Fruit fly (Drosophila melanogaster) whole organism, embryonic: Measurements from ENCODE around the gene CG2187.

Experiments
- CG12071 ChIP-seq: fragments of 200-800 bp; sonication (Bioruptor generic); optimal IDR thresholded peaks from 3 replicates; lab custom pipeline; 2018; ENCODE audit warnings: missing biosample characterization, mild to moderate bottlenecking, missing genetic modification characterization
- CG1233 ChIP-seq: fragments of 200-800 bp; sonication (Bioruptor generic); optimal IDR thresholded peaks from 4 replicates; lab custom pipeline; 2018; ENCODE audit warnings: missing biosample characterization, mild to moderate bottlenecking, missing genetic modification characterization
- CG14667 ChIP-seq: fragments of 200-800 bp; sonication (Bioruptor generic); IDR thresholded peaks from 2 replicates; pipeline ENCODE4 v1.3.6; 2022; ENCODE audit warnings: missing biosample characterization, missing genetic modification characterization
- CG15073 ChIP-seq: fragments of 200-800 bp; sonication (Bioruptor generic); optimal IDR thresholded peaks from 2 replicates; lab custom pipeline; 2016; ENCODE audit warnings: missing biosample characterization, missing genetic modification characterization
- CG15514 ChIP-seq: fragments of 200-800 bp; sonication (Bioruptor generic); optimal IDR thresholded peaks from 3 replicates; lab custom pipeline; 2017; ENCODE audit warnings: missing biosample characterization, missing genetic modification characterization, mild to moderate bottlenecking, moderate library complexity, missing genetic modification reagents
- CG15601 ChIP-seq: fragments of 200-800 bp; sonication (Bioruptor generic); optimal IDR thresholded peaks from 3 replicates; lab custom pipeline; 2019; ENCODE audit warnings: missing biosample characterization, mild to moderate bottlenecking, missing genetic modification characterization, moderate library complexity
- CG15696 ChIP-seq: fragments of 200-800 bp; sonication (Bioruptor generic); optimal IDR thresholded peaks from 2 replicates; lab custom pipeline; 2019; ENCODE audit warnings: missing biosample characterization, mild to moderate bottlenecking, missing genetic modification characterization, moderate library complexity
- CG18476 ChIP-seq: fragments of 200-800 bp; sonication (Bioruptor generic); optimal IDR thresholded peaks from 2 replicates; lab custom pipeline; 2016; ENCODE audit warnings: missing biosample characterization, mild to moderate bottlenecking, missing genetic modification characterization
- CG2199 ChIP-seq: fragments of 200-800 bp; sonication (Bioruptor generic); IDR thresholded peaks from 3 replicates; pipeline ENCODE4 v1.3.6; 2022; ENCODE audit warnings: missing biosample characterization, missing genetic modification characterization
- CG2202 ChIP-seq: fragments of 200-800 bp; sonication (Bioruptor generic); optimal IDR thresholded peaks from 2 replicates; lab custom pipeline; 2018; ENCODE audit warnings: missing biosample characterization, mild to moderate bottlenecking, missing genetic modification characterization
- CG2678 ChIP-seq: fragments of 200-800 bp; sonication (Bioruptor generic); optimal IDR thresholded peaks from 3 replicates; lab custom pipeline; 2019; ENCODE audit warnings: missing biosample characterization, mild to moderate bottlenecking, missing genetic modification characterization, moderate library complexity
- CG30403 ChIP-seq: fragments of 200-800 bp; sonication (Bioruptor generic); optimal IDR thresholded peaks from 3 replicates; lab custom pipeline; 2016; ENCODE audit warnings: missing biosample characterization, missing genetic modification characterization
- CG31365 ChIP-seq: fragments of 200-800 bp; sonication (Bioruptor generic); optimal IDR thresholded peaks from 2 replicates; lab custom pipeline; 2018; ENCODE audit warnings: missing biosample characterization, mild to moderate bottlenecking, missing genetic modification characterization
- CG32772 ChIP-seq: fragments of 200-800 bp; sonication (Bioruptor generic); IDR thresholded peaks from 2 replicates; pipeline ENCODE4 v1.3.6; 2022; ENCODE audit warnings: missing biosample characterization, missing genetic modification characterization
- CG33557 ChIP-seq: fragments of 200-800 bp; sonication (Bioruptor generic); optimal IDR thresholded peaks from 2 replicates; lab custom pipeline; 2019; ENCODE audit warnings: missing biosample characterization, mild to moderate bottlenecking, missing genetic modification characterization, moderate library complexity
- CG5245 ChIP-seq: fragments of 200-800 bp; sonication (Bioruptor generic); optimal IDR thresholded peaks from 3 replicates; lab custom pipeline; 2016; ENCODE audit warnings: missing biosample characterization, missing genetic modification characterization
- CG7271 ChIP-seq: fragments of 200-800 bp; sonication (Bioruptor generic); optimal IDR thresholded peaks from 2 replicates; lab custom pipeline; 2018; ENCODE audit warnings: missing biosample characterization, mild to moderate bottlenecking, missing genetic modification characterization, moderate library complexity
- CG7987 ChIP-seq: fragments of 200-800 bp; sonication (Bioruptor generic); optimal IDR thresholded peaks from 2 replicates; lab custom pipeline; 2018; ENCODE audit warnings: missing biosample characterization, mild to moderate bottlenecking, missing genetic modification characterization, moderate library complexity
- CG8478 ChIP-seq: fragments of >200 bp; optimal IDR thresholded peaks from 2 replicates; lab custom pipeline; 2018
- CG8765 ChIP-seq: fragments of 200-800 bp; sonication (Bioruptor generic); IDR thresholded peaks from 2 replicates; pipeline ENCODE4 v1.3.6; 2022; ENCODE audit warnings: missing biosample characterization, missing genetic modification characterization
- CkIIα-i1 ChIP-seq: fragments of 200-800 bp; sonication (Bioruptor generic); IDR thresholded peaks from 2 replicates; pipeline ENCODE4 v1.3.6; 2022; ENCODE audit warnings: missing biosample characterization, missing genetic modification characterization
- Dip2 ChIP-seq: fragments of 200-800 bp; sonication (Bioruptor generic); IDR thresholded peaks from 2 replicates; pipeline ENCODE4 v1.3.6; 2022; ENCODE audit warnings: missing biosample characterization, missing genetic modification characterization
- HmgZ ChIP-seq: fragments of 200-800 bp; sonication (Bioruptor generic); optimal IDR thresholded peaks from 2 replicates; lab custom pipeline; 2018; ENCODE audit warnings: missing biosample characterization, mild to moderate bottlenecking, missing genetic modification characterization
- Mad ChIP-seq: fragments of 200-800 bp; sonication (Bioruptor generic); optimal IDR thresholded peaks from 2 replicates; lab custom pipeline; 2016; ENCODE audit warnings: missing biosample characterization, missing genetic modification characterization
- Nf-YC ChIP-seq: fragments of 200-800 bp; optimal IDR thresholded peaks from 3 replicates; lab custom pipeline; 2019; ENCODE audit warnings: missing biosample characterization, mild to moderate bottlenecking, missing genetic modification characterization, moderate library complexity
- Oli ChIP-seq: fragments of 200-800 bp; sonication (Bioruptor generic); optimal IDR thresholded peaks from 2 replicates; lab custom pipeline; 2018; ENCODE audit warnings: missing biosample characterization, mild to moderate bottlenecking, missing genetic modification characterization, moderate library complexity
- PHDP ChIP-seq: fragments of 200-800 bp; sonication (Bioruptor generic); optimal IDR thresholded peaks from 3 replicates; lab custom pipeline; 2018; ENCODE audit warnings: missing biosample characterization, mild to moderate bottlenecking, missing genetic modification characterization, moderate library complexity
- Ssrp ChIP-seq: fragments of 200-800 bp; sonication (Bioruptor generic); optimal IDR thresholded peaks from 2 replicates; lab custom pipeline; 2018; ENCODE audit warnings: missing biosample characterization, mild to moderate bottlenecking, missing genetic modification characterization, moderate library complexity
- ase ChIP-seq: fragments of 200-800 bp; sonication (Bioruptor generic); IDR thresholded peaks from 3 replicates; pipeline ENCODE4 v1.3.6; 2022; ENCODE audit warnings: missing biosample characterization, missing genetic modification characterization
- ato ChIP-seq: fragments of 200-800 bp; sonication (Bioruptor generic); IDR thresholded peaks from 2 replicates; pipeline ENCODE4 v1.3.6; 2022; ENCODE audit warnings: missing biosample characterization, missing genetic modification characterization; ENCODE audit not compliant: partially characterized antibody
- dysf ChIP-seq: fragments of 200-800 bp; sonication (Bioruptor generic); IDR thresholded peaks from 3 replicates; pipeline ENCODE4 v1.3.6; 2022; ENCODE audit warnings: missing biosample characterization, missing genetic modification characterization
- ewg ChIP-seq: fragments of 200-800 bp; sonication (Bioruptor generic); optimal IDR thresholded peaks from 3 replicates; lab custom pipeline; 2017; ENCODE audit warnings: mild to moderate bottlenecking, missing biosample characterization, missing genetic modification reagents, missing genetic modification characterization
- exex ChIP-seq: fragments of 200-800 bp; sonication (Bioruptor generic); optimal IDR thresholded peaks from 4 replicates; lab custom pipeline; 2018; ENCODE audit warnings: missing biosample characterization, mild to moderate bottlenecking, missing genetic modification characterization, moderate library complexity
- h ChIP-seq: fragments of >200 bp; optimal IDR thresholded peaks from 2 replicates; lab custom pipeline; 2017
- hbn ChIP-seq: fragments of 200-800 bp; sonication (Bioruptor generic); IDR thresholded peaks from 2 replicates; pipeline ENCODE4 v1.3.6; 2022; ENCODE audit warnings: missing biosample characterization, missing genetic modification characterization; ENCODE audit not compliant: partially characterized antibody
- inv ChIP-seq: fragments of 200-800 bp; sonication (Bioruptor generic); IDR thresholded peaks from 2 replicates; pipeline ENCODE4 v1.3.6; 2022; ENCODE audit warnings: missing biosample characterization, missing genetic modification characterization; ENCODE audit not compliant: partially characterized antibody
- jumu ChIP-seq: fragments of 200-800 bp; sonication (Bioruptor generic); optimal IDR thresholded peaks from 3 replicates; lab custom pipeline; 2016; ENCODE audit warnings: missing biosample characterization, missing genetic modification characterization
- maf-S ChIP-seq: fragments of 200-800 bp; sonication (Bioruptor generic); optimal IDR thresholded peaks from 2 replicates; lab custom pipeline; 2016; ENCODE audit warnings: missing biosample characterization, missing genetic modification characterization
- oc ChIP-seq: fragments of 200-800 bp; sonication (Bioruptor generic); optimal IDR thresholded peaks from 2 replicates; lab custom pipeline; 2018; ENCODE audit warnings: missing biosample characterization, mild to moderate bottlenecking, missing genetic modification characterization, moderate library complexity
- pfk ChIP-seq: fragments of 200-800 bp; sonication (Bioruptor generic); optimal IDR thresholded peaks from 2 replicates; lab custom pipeline; 2018; ENCODE audit warnings: missing biosample characterization, mild to moderate bottlenecking, missing genetic modification characterization, moderate library complexity
- pzg ChIP-seq: fragments of 200-800 bp; sonication (Bioruptor generic); optimal IDR thresholded peaks from 3 replicates; lab custom pipeline; 2018; ENCODE audit warnings: missing biosample characterization, mild to moderate bottlenecking, missing genetic modification characterization, moderate library complexity
- rib ChIP-seq: fragments of 200-800 bp; sonication (Bioruptor generic); IDR thresholded peaks from 2 replicates; pipeline ENCODE4 v1.3.6; 2022; ENCODE audit warnings: missing biosample characterization, missing genetic modification characterization
- row ChIP-seq: fragments of 200-800 bp; sonication (Bioruptor generic); IDR thresholded peaks from 3 replicates; pipeline ENCODE4 v1.3.6; 2022; ENCODE audit warnings: missing biosample characterization, missing genetic modification characterization
- sc ChIP-seq, 3 experiments: fragments of >200 bp in 2 of 3; fragments of 200-800 bp in 1 of 3; sonication (Bioruptor generic) in 1 of 3; optimal IDR thresholded peaks; 2 replicates in 2 of 3; 3 replicates in 1 of 3; lab custom pipeline; 2017; ENCODE audit warnings: mild to moderate bottlenecking in 1 of 3, missing biosample characterization in 1 of 3, missing genetic modification characterization in 1 of 3, missing genetic modification reagents in 1 of 3
- seq ChIP-seq: fragments of 200-800 bp; sonication (Bioruptor generic); IDR thresholded peaks from 2 replicates; pipeline ENCODE4 v1.3.6; 2022; ENCODE audit warnings: missing biosample characterization, missing genetic modification characterization
- sim ChIP-seq: fragments of 200-800 bp; sonication (Bioruptor generic); IDR thresholded peaks from 2 replicates; pipeline ENCODE4 v1.3.6; 2022; ENCODE audit warnings: missing biosample characterization, missing genetic modification characterization
- sna ChIP-seq: fragments of 200-800 bp; sonication (Bioruptor generic); IDR thresholded peaks from 2 replicates; pipeline ENCODE4 v1.3.6; 2022; ENCODE audit warnings: missing biosample characterization, missing genetic modification characterization; ENCODE audit not compliant: partially characterized antibody
- tin ChIP-seq: fragments of 200-800 bp; sonication (Bioruptor generic); optimal IDR thresholded peaks from 3 replicates; lab custom pipeline; 2016; ENCODE audit warnings: missing biosample characterization, missing genetic modification characterization
- wor ChIP-seq: fragments of 200-800 bp; sonication (Bioruptor generic); IDR thresholded peaks from 2 replicates; pipeline ENCODE4 v1.3.6; 2022; ENCODE audit warnings: missing biosample characterization, missing genetic modification characterization
- zf30C ChIP-seq: fragments of 200-800 bp; sonication (Bioruptor generic); optimal IDR thresholded peaks from 3 replicates; lab custom pipeline; 2018; ENCODE audit warnings: missing biosample characterization, mild to moderate bottlenecking, missing genetic modification characterization

Gene CG2187

DNA sequence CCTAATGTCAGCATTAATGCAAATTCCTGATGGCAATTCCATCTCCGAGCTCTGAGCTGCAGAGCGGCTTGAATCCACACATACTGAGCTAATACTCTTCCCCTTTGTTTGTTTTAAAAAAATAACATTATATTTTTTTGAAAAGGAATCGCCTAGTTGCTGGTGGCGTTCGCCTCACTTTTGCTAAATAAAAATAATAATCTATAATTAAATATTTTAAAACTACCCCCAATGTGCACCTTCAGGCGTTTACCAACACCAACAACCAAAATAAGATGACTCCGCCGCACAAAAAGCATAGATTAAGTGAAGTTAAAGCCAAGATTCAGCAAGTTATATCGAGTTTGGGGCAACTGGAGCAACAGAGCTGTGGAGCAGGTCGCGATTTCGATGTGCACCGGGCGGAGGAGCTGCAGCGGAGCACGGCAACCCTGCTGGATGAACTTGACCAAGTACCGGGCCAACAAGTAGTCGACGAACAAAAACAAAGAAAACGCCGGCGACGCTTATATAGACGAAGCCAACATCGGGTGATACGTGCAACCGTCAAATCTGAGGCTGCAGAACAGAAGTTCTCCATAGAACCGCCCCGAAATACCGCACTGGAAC is 14.3 kb downstream of the CG2187 start, which contains the start of gene CG1896 (continued):
- TF ChIP-seq CG15073 (no peak), CG12071 (GFP tag; lab: Kevin White, UChicago) (no peak), pzg (peak; percentile 17), CG5245 (GFP tag; lab: Kevin White, UChicago) (no peak), CG15601 (tag; lab: Kevin White, UChicago) (peak; percentile 32), CG33557 (peak; percentile 1), zf30C (GFP tag; lab: Kevin White, UChicago) (no peak), h (lab: Kevin White, UChicago) (no peak), CG14667 (no peak), CG8478 (no peak), HmgZ (tag; lab: Kevin White, UChicago) (peak; percentile 15), row (peak; percentile 67), CG15696 (tag; lab: Kevin White, UChicago) (no peak), ato (GFP tag; lab: Robert Waterston, UW) (no peak), pfk (GFP tag; lab: Kevin White, UChicago) (no peak), CG1233 (GFP tag; lab: Kevin White, UChicago) (peak; percentile 39), rib (GFP tag; lab: Robert Waterston, UW) (no peak), CG30403 (GFP tag; lab: Kevin White, UChicago) (peak; percentile 45), CG8765 (GFP tag; lab: Robert Waterston, UW) (no peak), Mad (no peak), wor (GFP tag; lab: Robert Waterston, UW) (no peak), inv (no peak), CG7271 (tag; lab: Kevin White, UChicago) (no peak), tin (GFP tag; lab: Kevin White, UChicago) (peak; percentile 48), Dip2 (GFP tag; lab: Robert Waterston, UW) (no peak), CG31365 (tag; lab: Kevin White, UChicago) (no peak), sim (GFP tag; lab: Robert Waterston, UW) (no peak), Ssrp (peak; percentile 23), CG2202 (tag; lab: Kevin White, UChicago) (no peak), CG15514 (peak; percentile 48), CG7987 (GFP tag; lab: Kevin White, UChicago) (peak; percentile 1), oc (tag; lab: Kevin White, UChicago) (peak; percentile 1), Nf-YC (tag; lab: Kevin White, UChicago) (no peak), PHDP (tag; lab: Kevin White, UChicago) (peak; percentile 36), sna (GFP tag; lab: Robert Waterston, UW) (no peak), maf-S (no peak), CG2678 (tag; lab: Kevin White, UChicago) (no peak), CG18476 (peak; percentile 46), jumu (GFP tag; lab: Kevin White, UChicago) (no peak), CG2199 (no peak), ase (GFP tag; lab: Robert Waterston, UW) (no peak), hbn (GFP tag; lab: Robert Waterston, UW) (no peak), dysf (GFP tag; lab: Robert Waterston, UW) (peak; percentile 54; the same call in 1 of the 3 replicates), ewg (GFP tag; lab: Kevin White, UChicago) (peak; percentile 26), Oli (tag; lab: Kevin White, UChicago) (peak; percentile 25), sc (optimal IDR thresholded peaks at IDR 0.05; lab: Kevin White, UChicago) (no peak), sc (GFP tag; optimal IDR thresholded peaks at IDR 0.05; lab: Kevin White, UChicago) (no peak), CkIIα-i1 (GFP tag; lab: Robert Waterston, UW) (no peak), seq (GFP tag; lab: Robert Waterston, UW) (peak; percentile 71), exex (tag; lab: Kevin White, UChicago) (no peak), CG32772 (no peak; the same call in 1 of the 2 replicates)
